Worm (Caenorhabditis elegans): Measurements from ENCODE around the gene C46A5.6.

Gene C46A5.6

DNA sequence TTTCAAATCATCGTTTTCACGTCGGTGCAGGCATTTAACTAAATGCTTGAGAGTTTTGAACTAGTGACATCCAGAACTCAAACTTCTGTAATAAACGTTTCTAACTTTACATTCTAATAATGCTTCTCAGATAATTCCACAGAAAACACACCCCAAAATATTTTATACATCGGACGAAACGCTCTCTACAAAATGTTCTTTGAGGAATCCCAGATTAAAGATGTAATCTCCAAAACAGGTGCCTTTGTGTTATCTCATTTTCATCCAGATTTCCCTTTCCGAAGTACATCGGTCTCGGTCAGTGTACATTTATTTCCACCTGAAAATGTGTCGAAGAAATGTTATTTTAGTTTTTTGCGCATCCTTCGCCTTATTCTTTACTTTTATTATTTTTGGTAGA is 41.1 kb upstream of the C46A5.6 start, which contains the start of gene C33H5.2:
C33H5.2 (plus strand) TSS at position 301 of the 400 bp plus-strand sequence.
- TF ChIP-seq T23F11.4 (GFP tag; optimal IDR thresholded peaks at IDR 0.05) (no peak), elt-4 (tag; optimal IDR thresholded peaks at IDR 0.05) (no peak), rnt-1 (tag; optimal IDR thresholded peaks at IDR 0.05) (no peak), unc-55 (GFP tag; optimal IDR thresholded peaks at IDR 0.05) (no peak), ceh-9 (tag; optimal IDR thresholded peaks at IDR 0.05) (no peak), sox-2 (GFP tag; IDR thresholded peaks at IDR 0.05) (no peak)

DNA sequence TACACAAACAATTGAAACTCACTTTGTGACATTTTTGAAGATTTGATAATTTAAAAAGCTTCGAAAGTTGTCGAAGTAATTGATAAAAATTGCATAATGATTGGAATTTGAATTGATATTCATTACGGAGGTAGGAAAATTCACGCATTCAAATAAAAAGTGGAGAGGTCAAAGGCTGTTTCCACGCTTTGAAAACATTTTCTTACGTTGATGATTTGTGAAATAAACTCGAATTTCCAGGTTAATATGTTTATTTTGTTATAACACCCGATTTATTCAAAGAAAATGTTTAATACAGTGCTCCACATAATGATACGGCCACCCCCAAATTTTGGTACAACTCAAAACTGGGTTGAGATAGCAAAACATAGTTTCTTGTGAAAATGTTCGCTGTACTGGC is 39.6 kb upstream of the C46A5.6 start, which contains the start of gene C33H5.16:
C33H5.16 (minus strand) TSS at position 101 of the 400 bp plus-strand sequence.
- no peak for TF ChIP-seq ceh-24 (tag; optimal IDR thresholded peaks at IDR 0.05)

DNA sequence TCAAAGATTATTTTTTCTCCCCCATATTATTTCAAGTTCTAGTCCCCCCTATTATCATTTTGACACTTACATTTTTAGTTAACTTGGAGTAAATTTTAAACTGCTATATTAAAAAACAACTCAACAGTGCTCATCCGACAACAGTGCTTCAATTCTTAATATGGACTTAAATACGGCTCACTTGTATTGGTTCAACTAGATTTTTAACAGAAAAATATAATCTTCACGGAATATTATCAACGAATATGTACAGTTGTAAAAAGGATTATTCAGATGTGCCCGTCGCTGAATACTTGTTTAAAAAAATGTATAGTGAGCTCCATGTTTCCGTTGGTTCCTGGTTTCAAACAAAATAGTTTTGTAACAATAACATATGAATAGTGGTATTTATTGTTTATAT is 36.7 kb upstream of the C46A5.6 start:
- TF ChIP-seq elt-2 (tag; optimal IDR thresholded peaks at IDR 0.05): no peak
- no peak for TF ChIP-seq ceh-22 (tag; optimal IDR thresholded peaks at IDR 0.05)
- no peak for TF ChIP-seq unc-55 (GFP tag; optimal IDR thresholded peaks at IDR 0.05)
- TF ChIP-seq ceh-6 (GFP tag; optimal IDR thresholded peaks at IDR 0.05): no peak
- no peak for TF ChIP-seq elt-4 (tag; optimal IDR thresholded peaks at IDR 0.05)
- no peak for TF ChIP-seq fax-1 (tag; optimal IDR thresholded peaks at IDR 0.05)
- TF ChIP-seq dve-1 (tag; optimal IDR thresholded peaks at IDR 0.05): no peak
- no peak for TF ChIP-seq odd-2 (tag; optimal IDR thresholded peaks at IDR 0.05)

DNA sequence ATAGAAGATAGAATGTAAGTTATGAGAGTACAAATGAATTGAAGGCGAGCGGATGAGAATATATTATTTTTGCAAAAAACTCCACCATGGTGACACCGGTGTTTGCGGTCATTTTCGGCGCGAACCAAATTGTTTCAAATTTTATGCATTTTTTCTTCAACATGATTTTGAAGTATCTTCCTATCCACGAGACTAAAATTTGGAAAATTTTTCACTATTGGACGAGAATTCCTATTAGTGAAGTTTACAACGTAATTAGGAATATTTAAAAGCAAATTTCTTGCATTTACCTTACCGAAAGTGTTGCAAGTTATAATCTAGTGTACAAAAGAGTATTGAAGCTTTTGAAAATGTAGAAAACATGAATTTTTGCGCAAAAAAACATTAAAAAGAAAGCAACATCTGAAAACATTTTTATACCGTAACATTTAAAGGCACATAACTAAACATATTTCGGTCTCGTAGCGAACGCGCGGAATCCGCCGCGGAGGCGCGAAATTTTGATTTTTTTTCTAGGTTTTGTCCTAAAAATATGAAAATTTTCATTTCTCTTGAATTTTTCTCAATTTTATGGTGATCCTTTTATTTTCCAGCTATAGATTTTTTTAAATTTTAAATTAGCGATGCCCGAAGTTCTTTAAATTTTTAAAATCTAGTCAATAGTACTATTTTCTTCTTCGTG is 32.9 kb upstream of the C46A5.6 start, which contains the start of gene sgo-1:
sgo-1 (minus strand) TSS at position 51 of the 682 bp plus-strand sequence.
- no peak for TF ChIP-seq elt-4 (tag; optimal IDR thresholded peaks at IDR 0.05)
- no peak for TF ChIP-seq ceh-31 (tag; optimal IDR thresholded peaks at IDR 0.05)
- no peak for TF ChIP-seq ceh-19 (GFP tag; optimal IDR thresholded peaks at IDR 0.05)
- no peak for TF ChIP-seq zip-5 (tag; optimal IDR thresholded peaks at IDR 0.05)
- no peak for TF ChIP-seq gmeb-2 (tag; optimal IDR thresholded peaks at IDR 0.05)
- no peak for TF ChIP-seq ceh-45 (GFP tag; IDR thresholded peaks at IDR 0.05)
- TF ChIP-seq T23F11.4 (GFP tag; optimal IDR thresholded peaks at IDR 0.05): no peak
- no peak for TF ChIP-seq ceh-48 (tag; optimal IDR thresholded peaks at IDR 0.05)
- no peak for TF ChIP-seq ztf-16 (tag; optimal IDR thresholded peaks at IDR 0.05)

DNA sequence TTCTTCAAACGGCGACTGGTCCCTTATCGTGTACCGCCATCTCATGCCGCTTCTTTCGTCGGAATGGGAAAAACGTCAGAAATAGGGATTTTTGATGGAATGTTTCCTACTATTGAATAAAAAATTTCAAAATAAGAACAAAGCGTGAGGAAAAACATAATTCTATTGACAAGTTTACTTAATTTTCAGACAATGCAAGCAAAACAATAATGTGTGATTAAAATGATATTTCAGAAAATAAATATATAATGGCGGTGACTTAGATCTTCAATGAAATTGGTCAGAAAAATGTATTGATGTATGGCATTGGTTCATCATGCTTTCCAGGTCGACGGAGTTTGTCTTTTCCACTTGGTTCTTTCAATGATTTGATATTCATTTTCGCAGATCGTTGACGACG is 31.1 kb upstream of the C46A5.6 start, which contains the start of gene ntp-1:
ntp-1 (minus strand) TSS at position 101 of the 400 bp plus-strand sequence.
- TF ChIP-seq ceh-9 (tag; optimal IDR thresholded peaks at IDR 0.05) (no peak), hlh-8 (tag; optimal IDR thresholded peaks at IDR 0.05) (no peak), unc-55 (GFP tag; optimal IDR thresholded peaks at IDR 0.05) (no peak), fkh-6 (tag; optimal IDR thresholded peaks at IDR 0.05) (no peak), ceh-45 (GFP tag; IDR thresholded peaks at IDR 0.05) (no peak), odd-2 (tag; optimal IDR thresholded peaks at IDR 0.05) (no peak), ttx-3 (tag; optimal IDR thresholded peaks at IDR 0.05) (no peak), F13H6.1 (tag; optimal IDR thresholded peaks at IDR 0.05) (no peak), unc-42 (tag; optimal IDR thresholded peaks at IDR 0.05) (no peak), nhr-11 (tag; optimal IDR thresholded peaks at IDR 0.05) (no peak), ceh-14 (tag; optimal IDR thresholded peaks at IDR 0.05) (no peak), ref-2 (tag; optimal IDR thresholded peaks at IDR 0.05) (no peak), ceh-18 (tag; optimal IDR thresholded peaks at IDR 0.05) (no peak), fkh-10 (GFP tag; optimal IDR thresholded peaks at IDR 0.05) (no peak)

DNA sequence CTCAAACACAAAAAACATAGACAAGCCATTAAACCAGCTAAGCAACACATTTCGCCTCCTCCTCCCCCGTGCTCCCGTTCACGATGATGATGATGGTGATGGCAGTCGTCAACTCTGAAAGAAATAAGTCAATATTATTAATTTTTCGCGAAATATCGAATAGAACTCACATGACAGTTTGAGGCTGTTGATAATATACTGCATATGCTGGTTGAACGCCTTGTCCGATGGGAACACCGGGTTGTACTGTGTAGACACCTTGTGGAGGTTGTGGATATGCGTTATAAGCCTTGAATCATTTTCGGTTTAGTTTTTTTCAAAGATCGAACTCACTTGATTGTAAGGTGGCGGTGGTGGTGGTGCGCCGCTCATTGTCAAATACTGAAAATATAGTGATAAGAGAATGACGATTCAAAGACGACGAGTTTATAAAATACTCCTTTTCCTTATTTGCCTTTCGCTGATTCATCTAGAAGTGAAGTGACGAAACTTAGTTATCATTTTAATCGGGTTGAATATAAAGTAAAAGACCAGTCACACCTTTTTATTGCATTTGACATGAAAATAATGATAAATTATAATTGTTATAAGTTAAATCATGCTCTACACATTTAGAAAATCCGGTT is 28.3 kb upstream of the C46A5.6 start, which contains the start of gene C33H5.13:
C33H5.13 (minus strand) TSS at position 443 of the 626 bp plus-strand sequence.
- no peak for TF ChIP-seq hlh-6 (tag; optimal IDR thresholded peaks at IDR 0.05)
- no peak for TF ChIP-seq pros-1 (tag; optimal IDR thresholded peaks at IDR 0.05)
- no peak for TF ChIP-seq pqm-1 (tag; optimal IDR thresholded peaks at IDR 0.05)
- no peak for TF ChIP-seq elt-4 (tag; optimal IDR thresholded peaks at IDR 0.05)
